Fruit fly (Drosophila melanogaster) whole organism, prepupa: ENCODE results near the gene CG42588.

Experiments
- Blimp-1 ChIP-seq: fragments of 200-800 bp; sonication (Bioruptor generic); optimal IDR thresholded peaks from 3 replicates; lab custom pipeline; 2017; ENCODE audit warnings: missing biosample characterization, missing genetic modification characterization, mild to moderate bottlenecking, moderate library complexity, missing genetic modification reagents
- CG10669 ChIP-seq: fragments of 200-800 bp; sonication (Bioruptor generic); optimal IDR thresholded peaks from 3 replicates; lab custom pipeline; 2018; ENCODE audit warnings: missing biosample characterization, mild to moderate bottlenecking, missing genetic modification characterization, moderate library complexity
- CG11294 ChIP-seq: fragments of 200-800 bp; sonication (Bioruptor generic); IDR thresholded peaks from 2 replicates; pipeline ENCODE4 v1.3.6; 2022; ENCODE audit warnings: missing biosample characterization, missing genetic modification characterization
- CG11902 ChIP-seq: fragments of 200-800 bp; sonication (Bioruptor generic); optimal IDR thresholded peaks from 3 replicates; lab custom pipeline; 2016; ENCODE audit warnings: missing biosample characterization, missing genetic modification characterization
- CG15336 ChIP-seq: fragments of 200-800 bp; sonication (Bioruptor generic); IDR thresholded peaks from 2 replicates; pipeline ENCODE4 v1.3.6; 2022; ENCODE audit warnings: missing biosample characterization, missing genetic modification characterization
- CG1621 ChIP-seq: fragments of 200-800 bp; sonication (Bioruptor generic); optimal IDR thresholded peaks from 3 replicates; lab custom pipeline; 2018; ENCODE audit warnings: missing biosample characterization, mild to moderate bottlenecking, missing genetic modification characterization
- CG16779 ChIP-seq: fragments of 200-800 bp; sonication (Bioruptor generic); optimal IDR thresholded peaks from 3 replicates; lab custom pipeline; 2017; ENCODE audit warnings: missing biosample characterization, mild to moderate bottlenecking, missing genetic modification characterization
- CG3032 ChIP-seq: fragments of 200-800 bp; optimal IDR thresholded peaks from 2 replicates; lab custom pipeline; 2019; ENCODE audit warnings: missing biosample characterization, mild to moderate bottlenecking, missing genetic modification characterization, moderate library complexity
- CG31627 ChIP-seq: fragments of 200-800 bp; sonication (Bioruptor generic); optimal IDR thresholded peaks from 3 replicates; lab custom pipeline; 2016; ENCODE audit warnings: missing biosample characterization, missing genetic modification characterization
- CG3919 ChIP-seq: fragments of 200-800 bp; sonication (Bioruptor generic); optimal IDR thresholded peaks from 3 replicates; lab custom pipeline; 2016; ENCODE audit warnings: missing biosample characterization, missing genetic modification characterization
- CG4318 ChIP-seq: fragments of 200-800 bp; sonication (Bioruptor generic); optimal IDR thresholded peaks from 3 replicates; lab custom pipeline; 2017; ENCODE audit warnings: missing biosample characterization, mild to moderate bottlenecking, missing genetic modification characterization
- CG6276 ChIP-seq: fragments of 200-800 bp; sonication (Bioruptor generic); optimal IDR thresholded peaks from 2 replicates; lab custom pipeline; 2017; ENCODE audit warnings: missing biosample characterization, mild to moderate bottlenecking, missing genetic modification characterization
- CG6808 ChIP-seq: fragments of 200-800 bp; sonication (Bioruptor generic); optimal IDR thresholded peaks from 3 replicates; lab custom pipeline; 2017; ENCODE audit warnings: missing biosample characterization, missing genetic modification characterization, mild to moderate bottlenecking, moderate library complexity, missing genetic modification reagents
- CG6854 ChIP-seq: fragments of 200-800 bp; sonication (Bioruptor generic); optimal IDR thresholded peaks from 2 replicates; lab custom pipeline; 2017; ENCODE audit warnings: missing biosample characterization, mild to moderate bottlenecking, missing genetic modification characterization
- CG8119 ChIP-seq: fragments of 200-800 bp; sonication (Bioruptor generic); IDR thresholded peaks from 3 replicates; pipeline ENCODE4 v1.3.6; 2022; ENCODE audit warnings: missing biosample characterization, missing genetic modification characterization
- CG8319 ChIP-seq: fragments of 200-800 bp; sonication (Bioruptor generic); optimal IDR thresholded peaks from 3 replicates; lab custom pipeline; 2016; ENCODE audit warnings: missing biosample characterization, missing genetic modification characterization
- CG9139 ChIP-seq: fragments of 200-800 bp; sonication (Bioruptor generic); optimal IDR thresholded peaks from 3 replicates; lab custom pipeline; 2017; ENCODE audit warnings: missing biosample characterization, mild to moderate bottlenecking, missing genetic modification characterization
- Eip75B ChIP-seq: fragments of 200-800 bp; sonication (Bioruptor generic); optimal IDR thresholded peaks from 3 replicates; lab custom pipeline; 2016; ENCODE audit warnings: missing biosample characterization, missing genetic modification characterization
- Eip78C ChIP-seq: fragments of 200-800 bp; sonication (Bioruptor generic); peaks from one replicate; lab custom pipeline; 2016; ENCODE audit warnings: missing biosample characterization, missing genetic modification characterization
- Eip93F ChIP-seq: fragments of 200-800 bp; sonication (Bioruptor generic); optimal IDR thresholded peaks from 2 replicates; lab custom pipeline; 2016; ENCODE audit warnings: missing biosample characterization, mild to moderate bottlenecking, missing genetic modification characterization
- Ets21C ChIP-seq: fragments of 200-800 bp; sonication (Bioruptor generic); optimal IDR thresholded peaks from 3 replicates; lab custom pipeline; 2016; ENCODE audit warnings: missing biosample characterization, missing genetic modification characterization
- Ets96B ChIP-seq: fragments of 200-800 bp; optimal IDR thresholded peaks from 2 replicates; lab custom pipeline; 2019; ENCODE audit warnings: missing biosample characterization, mild to moderate bottlenecking, missing genetic modification characterization, moderate library complexity
- Gug ChIP-seq: fragments of 200-800 bp; sonication (Bioruptor generic); IDR thresholded peaks from 2 replicates; pipeline ENCODE4 v1.3.6; 2022; ENCODE audit warnings: missing biosample characterization, missing genetic modification characterization
- Hr39 ChIP-seq: fragments of 200-800 bp; sonication (Bioruptor generic); optimal IDR thresholded peaks from 2 replicates; lab custom pipeline; 2016; ENCODE audit warnings: missing biosample characterization, missing genetic modification characterization
- Lpt ChIP-seq: fragments of 200-800 bp; sonication (Bioruptor generic); optimal IDR thresholded peaks from 3 replicates; lab custom pipeline; 2016; ENCODE audit warnings: missing biosample characterization, missing genetic modification characterization
- OdsH ChIP-seq: fragments of 200-800 bp; sonication (Bioruptor generic); optimal IDR thresholded peaks from 3 replicates; lab custom pipeline; 2016; ENCODE audit warnings: missing biosample characterization, missing genetic modification characterization
- Smox ChIP-seq: fragments of 200-800 bp; sonication (Bioruptor generic); optimal IDR thresholded peaks from 3 replicates; lab custom pipeline; 2016; ENCODE audit warnings: missing biosample characterization, missing genetic modification characterization
- Sox15 ChIP-seq: fragments of 200-800 bp; sonication (Bioruptor generic); optimal IDR thresholded peaks from 3 replicates; lab custom pipeline; 2016; ENCODE audit warnings: missing biosample characterization, missing genetic modification characterization
- acj6 ChIP-seq: fragments of 200-800 bp; sonication (Bioruptor generic); optimal IDR thresholded peaks from 3 replicates; lab custom pipeline; 2016; ENCODE audit warnings: missing biosample characterization, missing genetic modification characterization
- cyc ChIP-seq: fragments of 200-800 bp; sonication (Bioruptor generic); optimal IDR thresholded peaks from 3 replicates; lab custom pipeline; 2016; ENCODE audit warnings: missing biosample characterization, missing genetic modification characterization
- dac ChIP-seq: fragments of 200-800 bp; sonication (Bioruptor generic); optimal IDR thresholded peaks from 2 replicates; lab custom pipeline; 2017; ENCODE audit warnings: missing biosample characterization, mild to moderate bottlenecking, missing genetic modification characterization
- dsx ChIP-seq: fragments of 200-800 bp; optimal IDR thresholded peaks from 3 replicates; lab custom pipeline; 2019; ENCODE audit warnings: missing biosample characterization, mild to moderate bottlenecking, missing genetic modification characterization, moderate library complexity; ENCODE audit not compliant: poor library complexity, severe bottlenecking
- fd85E ChIP-seq: fragments of 200-800 bp; sonication (Bioruptor generic); optimal IDR thresholded peaks from 3 replicates; lab custom pipeline; 2016; ENCODE audit warnings: missing biosample characterization, missing genetic modification characterization
- pdm3 ChIP-seq: fragments of 200-800 bp; sonication (Bioruptor generic); optimal IDR thresholded peaks from 3 replicates; lab custom pipeline; 2016; ENCODE audit warnings: missing biosample characterization, missing genetic modification characterization
- spab ChIP-seq: fragments of 200-800 bp; sonication (Bioruptor generic); optimal IDR thresholded peaks from 2 replicates; lab custom pipeline; 2017; ENCODE audit warnings: missing biosample characterization, mild to moderate bottlenecking, missing genetic modification characterization, missing genetic modification reagents
- ss ChIP-seq, 2 experiments: fragments of 200-800 bp; sonication (Bioruptor generic); optimal IDR thresholded peaks; 2 replicates in 1 of 2; 3 replicates in 1 of 2; lab custom pipeline; 2017 to 2018; ENCODE audit warnings: mild to moderate bottlenecking in 2 of 2, missing biosample characterization in 2 of 2, missing genetic modification characterization in 2 of 2, moderate library complexity in 1 of 2
- svp ChIP-seq: fragments of 200-800 bp; sonication (Bioruptor generic); peaks from one replicate; lab custom pipeline; 2016; ENCODE audit warnings: missing biosample characterization, missing genetic modification characterization
- topi ChIP-seq: fragments of 200-800 bp; sonication (Bioruptor generic); optimal IDR thresholded peaks from 3 replicates; lab custom pipeline; 2016; ENCODE audit warnings: missing biosample characterization, missing genetic modification characterization
- vri ChIP-seq: fragments of 200-800 bp; sonication (Bioruptor generic); optimal IDR thresholded peaks from 3 replicates; lab custom pipeline; 2016; ENCODE audit warnings: missing biosample characterization, mild to moderate bottlenecking, missing genetic modification characterization

The CG42588 gene

DNA sequence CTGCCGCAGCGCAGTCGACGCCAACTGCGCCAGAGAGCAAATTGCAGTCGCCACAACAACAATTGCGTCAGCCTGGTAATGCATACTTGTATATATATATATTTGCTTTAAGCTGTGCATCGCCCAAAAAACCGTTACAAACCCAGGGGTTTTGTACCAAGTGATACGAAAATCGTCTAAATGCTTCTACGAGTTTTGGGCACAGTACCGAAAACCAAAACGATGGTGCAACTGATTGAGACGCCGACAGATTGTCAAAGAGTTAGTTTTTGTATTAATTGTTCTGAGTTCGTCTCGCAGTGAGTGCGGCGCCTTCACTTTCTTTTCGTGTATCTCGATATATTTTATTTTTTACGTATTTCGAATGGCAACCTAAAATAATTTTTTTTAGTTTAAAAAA lies 752 bp downstream of the CG42588 start:
- TF ChIP-seq Blimp-1, result no peak
- TF ChIP-seq cyc (GFP tag; lab: Kevin White, UChicago), result no peak
- no peak for TF ChIP-seq CG3032 (tag; lab: Kevin White, UChicago)
- TF ChIP-seq topi (GFP tag; lab: Kevin White, UChicago), result no peak
- TF ChIP-seq CG8119, result no peak
- TF ChIP-seq CG9139 (GFP tag; lab: Kevin White, UChicago), result no peak
- no peak for TF ChIP-seq Lpt

DNA sequence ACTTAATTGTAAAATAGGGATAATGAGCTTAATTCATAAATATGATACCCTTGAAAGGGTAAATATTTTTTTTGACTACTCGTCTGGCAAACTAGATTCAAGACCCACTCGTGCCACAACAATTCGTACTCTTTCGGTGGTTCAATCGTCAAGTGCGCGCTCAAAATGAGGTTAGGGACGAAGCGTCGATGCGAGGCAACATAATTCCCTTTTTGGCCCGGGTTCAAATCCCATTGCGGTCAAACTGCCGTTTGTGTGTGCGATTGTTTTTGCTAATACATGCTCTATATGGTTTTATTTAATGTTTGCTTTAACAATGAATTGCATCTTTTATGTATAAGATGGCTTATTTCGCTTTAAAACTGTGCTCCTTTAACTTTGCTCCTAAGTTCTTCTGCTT lies 1.7 kb downstream of the CG42588 start:
- TF ChIP-seq CG15336 (GFP tag; lab: Robert Waterston, UW) (peak; percentile 11; the same call in 1 of the 2 replicates), CG6276 (GFP tag; lab: Kevin White, UChicago) (no peak)
- TF ChIP-seq, all 60 proteins: peak for 1

DNA sequence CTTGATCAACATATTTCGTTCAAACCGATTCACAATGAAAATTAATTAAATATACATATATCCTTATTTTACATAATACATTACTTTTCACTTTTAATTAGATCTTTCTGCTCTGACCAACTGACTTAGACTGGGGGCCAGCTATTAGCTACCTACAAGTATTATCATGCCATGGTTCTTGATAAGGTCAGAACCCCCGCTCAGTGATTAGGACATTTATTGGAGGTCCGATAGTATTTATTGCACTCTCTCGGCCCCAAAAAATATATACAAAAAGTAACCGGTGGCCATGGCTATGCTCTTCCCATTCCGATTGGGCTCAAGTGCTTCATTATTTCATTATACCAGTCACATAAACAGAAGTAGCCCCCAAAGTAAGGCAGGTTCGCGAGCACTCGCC lies 13.7 kb downstream of the CG42588 start:
- TF ChIP-seq pdm3, result no peak
- no peak for TF ChIP-seq CG1621 (tag; lab: Kevin White, UChicago)
- no peak for TF ChIP-seq cyc (GFP tag; lab: Kevin White, UChicago)
- TF ChIP-seq Ets96B, result no peak

DNA sequence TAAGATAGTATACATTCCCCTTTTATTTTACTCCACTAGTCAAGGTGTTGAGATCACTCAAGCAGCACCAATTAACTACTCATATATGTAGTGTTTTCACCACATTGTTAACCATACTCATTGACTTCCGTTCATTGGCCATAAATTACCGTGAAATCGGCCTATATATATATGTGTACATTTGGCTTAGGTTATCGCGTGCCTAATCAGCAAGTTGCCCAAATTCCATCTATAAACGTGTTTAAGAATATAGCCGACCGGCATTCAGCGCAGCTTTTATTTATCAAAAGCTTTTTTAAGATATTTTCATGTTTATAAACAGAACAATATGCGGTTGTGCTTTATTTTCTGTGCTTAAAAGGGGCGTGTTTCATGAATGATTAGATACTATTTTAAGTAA lies 14.5 kb downstream of the CG42588 start:
- TF ChIP-seq spab (GFP tag; lab: Kevin White, UChicago), result no peak
- TF ChIP-seq CG6854 (GFP tag; lab: Kevin White, UChicago), result no peak
- TF ChIP-seq topi (GFP tag; lab: Kevin White, UChicago), result no peak
- TF ChIP-seq Ets96B, result no peak
- TF ChIP-seq Ets21C (GFP tag; lab: Kevin White, UChicago), result no peak
- TF ChIP-seq CG11902 (GFP tag; lab: Kevin White, UChicago), result no peak
- no peak for TF ChIP-seq CG11294 (GFP tag; lab: Robert Waterston, UW)
- no peak for TF ChIP-seq Eip78C (GFP tag; lab: Kevin White, UChicago)
- TF ChIP-seq vri, result no peak
- no peak for TF ChIP-seq OdsH (GFP tag; lab: Kevin White, UChicago)
- no peak for TF ChIP-seq CG3919
- TF ChIP-seq CG6808, result no peak
- no peak for TF ChIP-seq Blimp-1
- TF ChIP-seq CG31627 (GFP tag; lab: Kevin White, UChicago), result no peak
- TF ChIP-seq fd85E (GFP tag; lab: Kevin White, UChicago), result no peak
- no peak for TF ChIP-seq Eip93F (GFP tag; lab: Kevin White, UChicago)
- no peak for TF ChIP-seq CG16779 (tag; lab: Kevin White, UChicago)
- TF ChIP-seq dsx (GFP tag; lab: Kevin White, UChicago), result no peak
- no peak for TF ChIP-seq CG9139 (GFP tag; lab: Kevin White, UChicago)
- TF ChIP-seq acj6, result no peak

DNA sequence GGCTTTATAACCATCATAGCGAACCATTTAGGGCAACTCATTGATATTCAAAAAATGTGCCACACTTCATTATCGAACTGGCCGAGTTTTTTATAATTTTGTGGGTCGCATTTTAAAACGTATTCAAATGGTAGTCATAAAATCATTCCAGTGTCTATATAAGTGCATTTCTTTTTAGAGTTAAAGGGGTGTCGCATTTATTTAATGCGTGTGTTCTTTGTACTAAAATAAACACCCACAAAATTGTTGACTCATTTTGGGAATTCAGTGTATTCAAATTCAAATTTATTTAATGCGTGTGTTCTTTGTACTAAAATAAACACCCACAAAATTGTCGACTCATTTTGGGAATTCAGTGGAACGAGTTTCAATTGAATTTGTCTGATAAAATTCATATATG lies 16.4 kb downstream of the CG42588 start:
- no peak for TF ChIP-seq CG6854 (GFP tag; lab: Kevin White, UChicago)
- no peak for TF ChIP-seq dsx (GFP tag; lab: Kevin White, UChicago)
- no peak for TF ChIP-seq ss (GFP tag; optimal IDR thresholded peaks at IDR 0.05; lab: Kevin White, UChicago)

DNA sequence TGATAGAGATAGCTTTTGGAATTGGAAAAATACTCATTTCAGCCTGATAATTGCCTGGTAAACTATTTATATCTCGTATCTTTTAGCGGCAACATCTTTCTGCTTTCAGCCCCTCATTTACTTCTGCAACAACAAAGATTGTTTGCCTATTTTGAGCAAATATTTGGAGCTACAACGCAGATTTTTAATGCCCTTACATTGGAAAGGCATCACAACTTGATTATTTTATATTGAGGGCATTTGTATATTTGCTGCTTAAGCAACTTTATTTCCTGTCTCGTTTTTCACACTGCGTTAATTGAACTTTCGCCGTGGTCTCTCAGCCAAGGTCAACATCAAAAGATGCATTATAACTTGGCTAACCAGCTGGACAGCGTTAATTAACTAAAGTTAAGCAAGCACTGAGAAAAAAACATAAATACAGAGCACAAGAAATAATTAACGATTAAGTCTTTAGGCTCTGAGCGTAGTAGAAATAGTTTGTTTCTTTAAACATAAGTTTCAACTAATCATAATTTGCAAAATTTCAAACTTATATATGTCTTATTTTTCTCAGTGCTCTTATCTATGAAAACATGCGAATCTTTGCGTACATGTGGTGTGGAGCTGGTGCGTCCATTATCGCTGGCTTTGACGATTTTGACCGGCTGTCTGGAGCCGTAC lies 17.4 kb downstream of the CG42588 start:
- TF ChIP-seq fd85E (GFP tag; lab: Kevin White, UChicago) (no peak), svp (peak; percentile 86), spab (GFP tag; lab: Kevin White, UChicago) (peak; percentile 57), Smox (GFP tag; lab: Kevin White, UChicago) (peak; percentile 67), Eip75B (GFP tag; lab: Kevin White, UChicago) (peak; percentile 78), ss (GFP tag; optimal IDR thresholded peaks at IDR 0.05; lab: Kevin White, UChicago) (no peak), Eip93F (GFP tag; lab: Kevin White, UChicago) (no peak), Gug (GFP tag; lab: Robert Waterston, UW) (peak; percentile 55; the same call in 1 of the 2 replicates), Sox15 (peak; percentile 60), CG10669 (GFP tag; lab: Kevin White, UChicago) (no peak), Ets21C (GFP tag; lab: Kevin White, UChicago) (peak; percentile 35), CG9139 (GFP tag; lab: Kevin White, UChicago) (peak; percentile 22), CG8319 (GFP tag; lab: Kevin White, UChicago) (peak; percentile 46), cyc (GFP tag; lab: Kevin White, UChicago) (peak; percentile 60), CG11902 (GFP tag; lab: Kevin White, UChicago) (peak; percentile 40), Lpt (no peak), CG15336 (GFP tag; lab: Robert Waterston, UW) (peak; percentile 72), dac (peak; percentile 19), Hr39 (GFP tag; lab: Kevin White, UChicago) (peak; percentile 73), CG4318 (GFP tag; lab: Kevin White, UChicago) (peak; percentile 44), CG11294 (GFP tag; lab: Robert Waterston, UW) (no peak; the same call in 1 of the 2 replicates), topi (GFP tag; lab: Kevin White, UChicago) (peak; percentile 73)
